Worm (Caenorhabditis elegans) whole organism, L4 larva: ENCODE data around the gene gcy-6.

Source experiments
- T26A8.4 ChIP-seq: fragments of 200-800 bp; sonication (Bioruptor generic); IDR thresholded peaks from 2 replicates; pipeline ENCODE4 v1.3.6; 2022; ENCODE audit warnings: missing genetic modification characterization, missing compliant biosample characterization
- Y75B8A.6 ChIP-seq: fragments of 200-800 bp; sonication (Bioruptor generic); IDR thresholded peaks from 2 replicates; pipeline ENCODE4 v1.3.6; 2022; ENCODE audit warnings: missing genetic modification reagents, missing genetic modification characterization, missing compliant biosample characterization
- aha-1 ChIP-seq: fragments of 150-350 bp; peaks from one replicate; lab custom pipeline; 2014; ENCODE audit warnings: missing biosample characterization, missing genetic modification characterization
- aly-2 ChIP-seq: sonication (generic microtip); optimal IDR thresholded peaks from 2 replicates; lab custom pipeline; 2018; ENCODE audit warnings: missing biosample characterization, missing genetic modification characterization
- ama-1 ChIP-seq: fragments of 150-350 bp; optimal IDR thresholded peaks from 2 replicates; lab custom pipeline; 2014; ENCODE audit warnings: inconsistent platforms, mixed read lengths
- ceh-28 ChIP-seq: fragments of 150-350 bp; optimal IDR thresholded peaks from 2 replicates; lab custom pipeline; 2014; ENCODE audit warnings: missing biosample characterization, missing genetic modification reagents, missing genetic modification characterization
- ces-1 ChIP-seq: fragments of 150-350 bp; sonication (generic microtip); optimal IDR thresholded peaks from 4 replicates; lab custom pipeline; 2014; ENCODE audit warnings: missing biosample characterization, missing genetic modification reagents, missing genetic modification characterization
- daf-19 ChIP-seq: fragments of 200-800 bp; sonication (Bioruptor generic); conservative IDR thresholded peaks from 2 replicates; pipeline ENCODE4 v1.3.6; 2022; ENCODE audit warnings: missing genetic modification characterization, missing compliant biosample characterization
- daf-8 ChIP-seq: fragments of 200-800 bp; sonication (Bioruptor generic); IDR thresholded peaks from 2 replicates; pipeline ENCODE4 v1.3.6; 2022; ENCODE audit warnings: missing genetic modification characterization, missing compliant biosample characterization
- fkh-10 ChIP-seq: fragments of 150-350 bp; optimal IDR thresholded peaks from 2 replicates; lab custom pipeline; 2014; ENCODE audit warnings: missing biosample characterization, missing genetic modification reagents, missing genetic modification characterization
- hlh-11 ChIP-seq: fragments of 200-800 bp; sonication (Bioruptor generic); optimal IDR thresholded peaks from 2 replicates; lab custom pipeline; 2018; ENCODE audit warnings: mild to moderate bottlenecking, missing genetic modification characterization, missing compliant biosample characterization
- lin-15B ChIP-seq: fragments of 150-350 bp; sonication (generic microtip); optimal IDR thresholded peaks from 3 replicates; lab custom pipeline; 2014; ENCODE audit warnings: missing biosample characterization, missing genetic modification characterization
- madf-9 ChIP-seq: fragments of 200-800 bp; sonication (Bioruptor generic); conservative IDR thresholded peaks from 2 replicates; pipeline ENCODE4 v1.3.6; 2022; ENCODE audit warnings: missing genetic modification reagents, missing genetic modification characterization, missing compliant biosample characterization
- mdt-29 ChIP-seq: fragments of 200-800 bp; sonication (Bioruptor generic); IDR thresholded peaks from 2 replicates; pipeline ENCODE4 v1.3.6; 2022; ENCODE audit warnings: missing genetic modification reagents, missing genetic modification characterization, missing compliant biosample characterization
- mep-1 ChIP-seq: fragments of 150-350 bp; sonication (generic microtip); optimal IDR thresholded peaks from 3 replicates; lab custom pipeline; 2014; ENCODE audit warnings: missing biosample characterization, missing genetic modification characterization
- nhr-111 ChIP-seq: fragments of 200-800 bp; sonication (Bioruptor generic); optimal IDR thresholded peaks from 2 replicates; lab custom pipeline; 2018; ENCODE audit warnings: mild to moderate bottlenecking, missing genetic modification characterization, missing compliant biosample characterization
- nhr-28 ChIP-seq: fragments of 150-350 bp; optimal IDR thresholded peaks from 2 replicates; lab custom pipeline; 2014; ENCODE audit warnings: missing biosample characterization, missing genetic modification characterization
- nhr-42 ChIP-seq: fragments of 200-800 bp; sonication (Bioruptor generic); IDR thresholded peaks from 2 replicates; pipeline ENCODE4 v1.3.6; 2022; ENCODE audit warnings: missing genetic modification characterization, missing compliant biosample characterization
- nhr-48 ChIP-seq: sonication (generic microtip); optimal IDR thresholded peaks from 2 replicates; lab custom pipeline; 2016; ENCODE audit warnings: mild to moderate bottlenecking, missing genetic modification characterization, missing compliant biosample characterization
- pha-4 ChIP-seq, 2 experiments: fragments of 150-350 bp in 1 of 2; fragments of 200-800 bp in 1 of 2; sonication (Bioruptor generic) in 1 of 2; IDR thresholded peaks in 1 of 2; optimal IDR thresholded peaks in 1 of 2; 2 replicates each; pipeline versions ENCODE4 v1.3.6 to Lab custom; 2014 to 2022; ENCODE audit warnings: missing genetic modification characterization in 2 of 2, missing genetic modification reagents in 2 of 2, missing biosample characterization in 1 of 2, missing compliant biosample characterization in 1 of 2
- unc-130 ChIP-seq: sonication (generic microtip); optimal IDR thresholded peaks from 2 replicates; lab custom pipeline; 2016; ENCODE audit warnings: missing genetic modification reagents, missing genetic modification characterization, missing compliant biosample characterization
- unc-39 ChIP-seq: sonication (generic microtip); optimal IDR thresholded peaks from 2 replicates; lab custom pipeline; 2017; ENCODE audit warnings: missing biosample characterization, missing genetic modification characterization
- vab-7 ChIP-seq: fragments of 200-800 bp; sonication (Bioruptor generic); IDR thresholded peaks from 2 replicates; pipeline ENCODE4 v1.3.6; 2022; ENCODE audit warnings: missing genetic modification reagents, missing genetic modification characterization, missing compliant biosample characterization
- zfp-3 ChIP-seq: fragments of 200-800 bp; sonication (Bioruptor generic); conservative IDR thresholded peaks from 2 replicates; pipeline ENCODE4 v1.3.6; 2022; ENCODE audit warnings: missing genetic modification reagents, missing genetic modification characterization, missing compliant biosample characterization

gcy-6 gene

DNA sequence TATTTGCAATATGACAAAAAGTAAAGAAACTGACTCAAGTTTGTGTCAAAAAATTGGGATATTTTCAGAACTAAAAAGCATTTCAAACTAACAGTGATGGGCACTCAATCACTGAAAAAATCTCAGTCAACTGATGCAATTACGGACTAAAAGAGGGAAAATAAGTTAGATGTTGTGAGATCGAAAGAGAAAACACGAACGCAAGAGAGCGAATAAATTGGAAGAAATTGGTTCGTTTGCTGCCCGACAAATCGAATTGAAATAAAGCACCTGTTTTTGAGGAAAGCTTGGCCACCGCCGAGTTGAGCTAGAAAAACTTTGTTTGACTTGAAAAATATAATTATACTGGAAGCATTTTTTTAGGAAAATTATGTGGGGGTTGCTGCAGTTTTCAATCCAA, 47.8 kb downstream of the gcy-6 start:
- TF ChIP-seq T26A8.4 (no peak), pha-4 (GFP tag; IDR thresholded peaks at IDR 0.05; lab: Robert Waterston, UW) (no peak), pha-4 (tag; optimal IDR thresholded peaks at IDR 0.05; lab: Kevin White, UChicago) (no peak), aly-2 (no peak), ces-1 (peak; percentile 54), vab-7 (GFP tag; lab: Robert Waterston, UW) (no peak)

DNA sequence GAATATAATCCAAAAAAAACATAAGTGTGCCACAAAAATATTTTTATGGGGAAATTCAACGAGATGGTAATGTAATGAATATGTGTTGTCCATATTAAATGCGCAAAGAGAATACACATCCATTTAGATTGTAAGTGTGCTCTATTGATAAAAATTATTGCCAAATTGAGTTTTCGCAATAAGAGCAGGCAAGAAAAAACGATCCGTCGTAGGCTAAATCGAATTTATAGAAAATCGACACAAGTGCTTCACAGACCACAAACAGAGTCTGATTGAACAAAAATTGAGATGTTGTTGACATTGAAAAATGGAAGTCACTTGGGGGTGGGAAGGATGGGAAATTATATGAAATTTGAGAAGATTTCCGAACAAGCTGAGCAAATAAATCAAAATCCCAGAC, 48.8 kb downstream of the gcy-6 start:
- no peak for TF ChIP-seq mep-1 (tag; lab: Kevin White, UChicago)
- peak; percentile 73 for TF ChIP-seq ces-1

DNA sequence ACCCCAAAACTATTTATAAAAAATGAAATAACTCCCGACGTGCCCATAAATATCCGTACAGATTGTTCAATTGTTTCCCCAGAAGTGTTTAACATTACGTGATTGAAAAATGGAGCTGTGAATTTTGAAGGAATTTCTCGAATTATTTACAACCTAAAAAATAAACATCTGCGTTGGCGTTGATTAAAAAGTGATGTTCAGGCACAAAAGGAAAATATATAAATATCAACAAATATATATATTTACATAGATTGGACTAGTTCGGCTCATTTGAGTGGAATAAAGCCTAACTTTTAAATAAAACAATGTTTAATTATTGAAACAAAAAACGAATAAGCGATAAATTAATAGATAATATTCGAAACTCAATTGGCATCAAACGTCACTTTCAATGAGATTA, 53.4 kb downstream of the gcy-6 start, which contains the start of gene sri-18:
Gene sri-18 (minus strand): TSS at position 101 of the 400 bp plus-strand sequence.
- no peak for TF ChIP-seq nhr-111 (GFP tag; lab: Kevin White, UChicago)
- no peak for TF ChIP-seq unc-39 (tag; lab: Kevin White, UChicago)
- TF ChIP-seq aha-1 (tag; lab: Kevin White, UChicago) = no peak
- no peak for TF ChIP-seq unc-130
- TF ChIP-seq daf-19 (GFP tag; lab: Robert Waterston, UW) = no peak
- TF ChIP-seq nhr-42 (GFP tag; lab: Robert Waterston, UW) = no peak
- no peak for TF ChIP-seq madf-9 (GFP tag; lab: Robert Waterston, UW)
- no peak for TF ChIP-seq nhr-48
- no peak for TF ChIP-seq ceh-28
- no peak for TF ChIP-seq daf-8
- TF ChIP-seq mdt-29 (GFP tag; lab: Robert Waterston, UW) = no peak
- TF ChIP-seq zfp-3 (GFP tag; lab: Robert Waterston, UW) = no peak
- TF ChIP-seq fkh-10 (GFP tag; lab: Kevin White, UChicago) = no peak
- TF ChIP-seq Y75B8A.6 (GFP tag; lab: Robert Waterston, UW) = no peak
- no peak for TF ChIP-seq ama-1 (lab: Kevin White, UChicago)
- no peak for TF ChIP-seq lin-15B (tag; lab: Kevin White, UChicago)
- TF ChIP-seq nhr-28 = no peak
- no peak for TF ChIP-seq mep-1 (tag; lab: Kevin White, UChicago)
- TF ChIP-seq hlh-11 (tag; lab: Kevin White, UChicago) = no peak
